Fruit fly (Drosophila melanogaster): ENCODE results near the gene Jhbp4.

Gene Jhbp4

dm6 chr3R:16029584-16029983 is 13.7 kb upstream of the Jhbp4 start:
- no peak for TF ChIP-seq Fer1 (GFP tag; optimal IDR thresholded peaks at IDR 0.05)
- TF ChIP-seq Elba2 (GFP tag; optimal IDR thresholded peaks at IDR 0.05): peak; percentile 88
- no peak for TF ChIP-seq CG18764 (GFP tag; optimal IDR thresholded peaks at IDR 0.05)
- TF ChIP-seq sens (GFP tag): peak; percentile 33
- TF ChIP-seq CG15479 (GFP tag; optimal IDR thresholded peaks at IDR 0.05): peak; percentile 89
- TF ChIP-seq CG15696 (tag; optimal IDR thresholded peaks at IDR 0.05): no peak
- no peak for TF ChIP-seq CG13424 (tag; optimal IDR thresholded peaks at IDR 0.05)
- peak; percentile 87 for TF ChIP-seq zen (tag; optimal IDR thresholded peaks at IDR 0.05)
- TF ChIP-seq insv (GFP tag; optimal IDR thresholded peaks at IDR 0.05): peak in 1 of 2 experiments; percentile 18

DNA sequence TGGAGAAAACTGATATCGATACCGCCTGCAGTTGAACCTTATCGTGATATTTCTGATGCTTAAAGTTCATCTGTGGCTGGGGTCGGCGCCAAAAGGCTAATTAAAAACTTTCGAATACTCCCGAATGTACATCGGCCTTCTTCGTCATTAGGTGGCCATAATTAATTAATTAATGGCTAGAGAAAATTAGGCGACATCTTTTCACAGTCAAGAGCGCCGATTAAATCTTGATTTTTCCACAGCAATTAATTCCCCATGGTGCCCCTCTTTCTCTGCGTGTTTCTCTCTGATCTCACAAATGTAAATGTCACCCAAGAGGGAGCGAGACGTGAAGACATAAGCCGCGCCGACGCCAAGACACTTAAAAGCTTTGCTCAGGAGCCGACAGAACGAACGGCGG is 12.9 kb upstream of the Jhbp4 start:
- TF ChIP-seq sens (GFP tag) (peak; percentile 51), Awh (GFP tag; IDR thresholded peaks at IDR 0.05) (peak; percentile 52), CG7987 (GFP tag; optimal IDR thresholded peaks at IDR 0.05) (no peak), Poxn (GFP tag; IDR thresholded peaks at IDR 0.05) (no peak), nom (GFP tag; optimal IDR thresholded peaks at IDR 0.05) (no peak), grau (tag; optimal IDR thresholded peaks at IDR 0.05) (no peak), CG7745 (tag; optimal IDR thresholded peaks at IDR 0.05) (peak; percentile 68), C15 (GFP tag; IDR thresholded peaks at IDR 0.05) (no peak), CkIIα-i1 (GFP tag; IDR thresholded peaks at IDR 0.05) (no peak), Med (GFP tag) (peak; percentile 7), scrt (GFP tag; optimal IDR thresholded peaks at IDR 0.05) (no peak)

DNA sequence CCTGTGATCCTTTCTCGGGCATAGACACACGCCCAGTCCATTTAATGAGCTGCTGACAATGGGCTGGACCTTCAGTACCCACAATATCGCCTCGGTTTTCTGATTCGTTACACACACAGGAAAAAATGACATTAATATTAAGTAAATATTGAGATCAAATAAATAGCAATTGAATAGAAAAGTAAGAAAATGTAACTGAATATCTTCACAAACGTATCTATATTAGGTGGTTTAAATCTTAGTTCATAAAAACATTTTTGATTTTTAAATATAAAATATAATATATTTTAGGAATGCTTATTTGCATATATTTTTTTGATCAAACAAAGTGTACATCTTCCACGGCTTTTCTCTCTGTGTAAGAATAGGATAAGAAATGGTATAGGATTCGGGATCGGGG is 9.6 kb upstream of the Jhbp4 start:
- TF ChIP-seq cato (GFP tag; optimal IDR thresholded peaks at IDR 0.05; ENCODE audit: borderline replicate concordance) (no peak), nerfin-2 (GFP tag; IDR thresholded peaks at IDR 0.05; ENCODE audit: partially characterized antibody) (no peak), CG10979 (tag; optimal IDR thresholded peaks at IDR 0.05) (peak; percentile 42), Opbp (GFP tag; IDR thresholded peaks at IDR 0.05; ENCODE audit: partially characterized antibody) (no peak), CrebB (tag; optimal IDR thresholded peaks at IDR 0.05) (no peak), fd64A (GFP tag; optimal IDR thresholded peaks at IDR 0.05) (no peak), ind (GFP tag; optimal IDR thresholded peaks at IDR 0.05) (no peak), mam (GFP tag; optimal IDR thresholded peaks at IDR 0.05) (no peak), CG1529 (GFP tag; optimal IDR thresholded peaks at IDR 0.05) (no peak), toy (GFP tag; IDR thresholded peaks at IDR 0.05) (no peak), exex (tag; optimal IDR thresholded peaks at IDR 0.05) (no peak), Nf-YA (GFP tag; IDR thresholded peaks at IDR 0.05) (no peak), ara (GFP tag; IDR thresholded peaks at IDR 0.05) (no peak), vnd (GFP tag; IDR thresholded peaks at IDR 0.05; ENCODE audit: partially characterized antibody) (no peak), Dip3 (GFP tag; optimal IDR thresholded peaks at IDR 0.05) (no peak), Hsf (GFP tag; optimal IDR thresholded peaks at IDR 0.05) (no peak), CG17385 (GFP tag; optimal IDR thresholded peaks at IDR 0.05) (no peak), CG12391 (tag; optimal IDR thresholded peaks at IDR 0.05) (no peak), CG13894 (tag; optimal IDR thresholded peaks at IDR 0.05) (no peak), crol (GFP tag; IDR thresholded peaks at IDR 0.05) (no peak), tgo (GFP tag; IDR thresholded peaks at IDR 0.05) (no peak), Nf-YC (tag; optimal IDR thresholded peaks at IDR 0.05) (no peak), Dbx (GFP tag; IDR thresholded peaks at IDR 0.05) (no peak), CG15479 (GFP tag; optimal IDR thresholded peaks at IDR 0.05) (no peak), mirr (GFP tag; optimal IDR thresholded peaks at IDR 0.05) (no peak), CG2712 (tag; optimal IDR thresholded peaks at IDR 0.05) (peak; percentile 55), zf30C (GFP tag; optimal IDR thresholded peaks at IDR 0.05) (peak; percentile 86), Deaf1 (tag; optimal IDR thresholded peaks at IDR 0.05) (no peak), Mrtf (GFP tag; IDR thresholded peaks at IDR 0.05) (no peak), Doc2 (GFP tag; IDR thresholded peaks at IDR 0.05) (no peak), Taf1 (GFP tag; IDR thresholded peaks at IDR 0.05) (no peak), CG18262 (tag; optimal IDR thresholded peaks at IDR 0.05) (peak; percentile 43)
